Worm (Caenorhabditis elegans) whole organism, L4 larva: Measurements from ENCODE around the gene C25E10.11.

Experiments
- F26F4.8 ChIP-seq: fragments of 200-800 bp; sonication (Bioruptor generic); conservative IDR thresholded peaks from 2 replicates; pipeline ENCODE4 v1.3.6; 2022; ENCODE audit warnings: missing genetic modification characterization, missing compliant biosample characterization
- F44E2.7 ChIP-seq: fragments of 200-800 bp; sonication (Bioruptor generic); IDR thresholded peaks from 2 replicates; pipeline ENCODE4 v2.1.2; 2022; ENCODE audit warnings: missing genetic modification characterization, missing compliant biosample characterization
- R02D3.7 ChIP-seq: fragments of 150-350 bp; sonication (generic microtip); optimal IDR thresholded peaks from 3 replicates; lab custom pipeline; 2014; ENCODE audit warnings: missing biosample characterization, missing genetic modification characterization
- Y5F2A.4 ChIP-seq: fragments of 200-800 bp; sonication (Bioruptor generic); optimal IDR thresholded peaks from 2 replicates; lab custom pipeline; 2018; ENCODE audit warnings: mild to moderate bottlenecking, missing genetic modification characterization, missing compliant biosample characterization
- ZK337.2 ChIP-seq: fragments of 200-800 bp; sonication (Bioruptor generic); IDR thresholded peaks from 2 replicates; pipeline ENCODE4 v1.3.6; 2022; ENCODE audit warnings: missing genetic modification reagents, missing genetic modification characterization, missing compliant biosample characterization
- ZK546.5 ChIP-seq, 2 experiments: sonication (generic microtip); optimal IDR thresholded peaks; 2 replicates each; lab custom pipeline; 2017; ENCODE audit warnings: missing biosample characterization in 2 of 2, missing genetic modification characterization in 2 of 2
- aly-2 ChIP-seq: sonication (generic microtip); optimal IDR thresholded peaks from 2 replicates; lab custom pipeline; 2018; ENCODE audit warnings: missing biosample characterization, missing genetic modification characterization
- ama-1 ChIP-seq: fragments of 150-350 bp; optimal IDR thresholded peaks from 2 replicates; lab custom pipeline; 2014; ENCODE audit warnings: inconsistent platforms, mixed read lengths
- attf-4 ChIP-seq: sonication (generic microtip); optimal IDR thresholded peaks from 3 replicates; lab custom pipeline; 2017; ENCODE audit warnings: missing biosample characterization, missing genetic modification characterization
- ceh-20 ChIP-seq: fragments of 200-800 bp; sonication (Bioruptor generic); IDR thresholded peaks from 2 replicates; pipeline ENCODE4 v1.3.6; 2022; ENCODE audit warnings: missing genetic modification reagents, missing genetic modification characterization, missing compliant biosample characterization
- ceh-44 ChIP-seq: fragments of 200-800 bp; sonication (Bioruptor generic); IDR thresholded peaks from 2 replicates; pipeline ENCODE4 v1.3.6; 2022; ENCODE audit warnings: missing genetic modification reagents, missing genetic modification characterization, missing compliant biosample characterization
- ces-1 ChIP-seq: fragments of 150-350 bp; sonication (generic microtip); optimal IDR thresholded peaks from 4 replicates; lab custom pipeline; 2014; ENCODE audit warnings: missing biosample characterization, missing genetic modification reagents, missing genetic modification characterization
- daf-8 ChIP-seq: fragments of 200-800 bp; sonication (Bioruptor generic); IDR thresholded peaks from 2 replicates; pipeline ENCODE4 v1.3.6; 2022; ENCODE audit warnings: missing genetic modification characterization, missing compliant biosample characterization
- dve-1 ChIP-seq: sonication (generic microtip); optimal IDR thresholded peaks from 2 replicates; lab custom pipeline; 2017; ENCODE audit warnings: antibody characterized with exemption, mild to moderate bottlenecking, missing genetic modification characterization, missing compliant biosample characterization; ENCODE audit not compliant: insufficient read depth
- fkh-10 ChIP-seq: fragments of 150-350 bp; optimal IDR thresholded peaks from 2 replicates; lab custom pipeline; 2014; ENCODE audit warnings: missing biosample characterization, missing genetic modification reagents, missing genetic modification characterization
- gei-8 ChIP-seq: fragments of 200-800 bp; sonication (Bioruptor generic); optimal IDR thresholded peaks from 2 replicates; lab custom pipeline; 2018; ENCODE audit warnings: mild to moderate bottlenecking, missing genetic modification characterization, missing compliant biosample characterization
- hif-1 ChIP-seq, 2 experiments: sonication (generic microtip); optimal IDR thresholded peaks; 2 replicates each; lab custom pipeline; 2016 to 2017; ENCODE audit warnings: missing compliant biosample characterization in 2 of 2, missing genetic modification characterization in 2 of 2, missing genetic modification reagents in 2 of 2, missing genotype in 2 of 2, mild to moderate bottlenecking in 1 of 2
- hlh-11 ChIP-seq: fragments of 200-800 bp; sonication (Bioruptor generic); optimal IDR thresholded peaks from 2 replicates; lab custom pipeline; 2018; ENCODE audit warnings: mild to moderate bottlenecking, missing genetic modification characterization, missing compliant biosample characterization
- hlh-30 ChIP-seq: sonication (generic microtip); optimal IDR thresholded peaks from 2 replicates; lab custom pipeline; 2017; ENCODE audit warnings: antibody characterized with exemption, mild to moderate bottlenecking, missing genetic modification characterization, missing compliant biosample characterization; ENCODE audit not compliant: insufficient read depth
- hmg-1.1 ChIP-seq: fragments of 200-800 bp; sonication (Bioruptor generic); IDR thresholded peaks from 2 replicates; pipeline ENCODE4 v1.3.6; 2022; ENCODE audit warnings: missing genetic modification reagents, missing genetic modification characterization, missing compliant biosample characterization
- jun-1 ChIP-seq: fragments of 150-350 bp; optimal IDR thresholded peaks from 2 replicates; lab custom pipeline; 2014; ENCODE audit warnings: missing biosample characterization, missing genetic modification reagents, missing genetic modification characterization
- lin-13 ChIP-seq: fragments of 150-350 bp; optimal IDR thresholded peaks from 2 replicates; lab custom pipeline; 2014; ENCODE audit warnings: missing biosample characterization, missing genetic modification reagents, missing genetic modification characterization
- lin-15B ChIP-seq: fragments of 150-350 bp; sonication (generic microtip); optimal IDR thresholded peaks from 3 replicates; lab custom pipeline; 2014; ENCODE audit warnings: missing biosample characterization, missing genetic modification characterization
- lin-29 ChIP-seq: fragments of 200-800 bp; sonication (Bioruptor generic); IDR thresholded peaks from 2 replicates; pipeline ENCODE4 v1.3.6; 2022; ENCODE audit warnings: missing genetic modification reagents, missing genetic modification characterization, missing compliant biosample characterization
- lin-38 ChIP-seq: fragments of 200-800 bp; sonication (Bioruptor generic); IDR thresholded peaks from 2 replicates; pipeline ENCODE4 v1.3.6; 2022; ENCODE audit warnings: missing genetic modification reagents, missing genetic modification characterization, missing compliant biosample characterization
- lin-39 ChIP-seq: fragments of 150-350 bp; optimal IDR thresholded peaks from 2 replicates; lab custom pipeline; 2014; ENCODE audit warnings: missing biosample characterization, missing genetic modification reagents, missing genetic modification characterization
- madf-9 ChIP-seq: fragments of 200-800 bp; sonication (Bioruptor generic); conservative IDR thresholded peaks from 2 replicates; pipeline ENCODE4 v1.3.6; 2022; ENCODE audit warnings: missing genetic modification reagents, missing genetic modification characterization, missing compliant biosample characterization
- mep-1 ChIP-seq: fragments of 150-350 bp; sonication (generic microtip); optimal IDR thresholded peaks from 3 replicates; lab custom pipeline; 2014; ENCODE audit warnings: missing biosample characterization, missing genetic modification characterization
- mxl-3 ChIP-seq: fragments of 200-800 bp; sonication (Bioruptor generic); optimal IDR thresholded peaks from 2 replicates; lab custom pipeline; 2018; ENCODE audit warnings: mild to moderate bottlenecking, missing genetic modification characterization, missing compliant biosample characterization
- nhr-237 ChIP-seq: sonication (generic microtip); optimal IDR thresholded peaks from 2 replicates; lab custom pipeline; 2017; ENCODE audit warnings: missing biosample characterization, missing genetic modification characterization
- nhr-28 ChIP-seq: fragments of 150-350 bp; optimal IDR thresholded peaks from 2 replicates; lab custom pipeline; 2014; ENCODE audit warnings: missing biosample characterization, missing genetic modification characterization
- nhr-42 ChIP-seq: fragments of 200-800 bp; sonication (Bioruptor generic); IDR thresholded peaks from 2 replicates; pipeline ENCODE4 v1.3.6; 2022; ENCODE audit warnings: missing genetic modification characterization, missing compliant biosample characterization
- nhr-6 ChIP-seq: fragments of 150-350 bp; optimal IDR thresholded peaks from 2 replicates; lab custom pipeline; 2014; ENCODE audit warnings: missing biosample characterization, missing genetic modification characterization
- nhr-76 ChIP-seq: fragments of 150-350 bp; optimal IDR thresholded peaks from 2 replicates; lab custom pipeline; 2014; ENCODE audit warnings: missing biosample characterization, missing genetic modification characterization
- pha-4 ChIP-seq, 2 experiments: fragments of 150-350 bp in 1 of 2; fragments of 200-800 bp in 1 of 2; sonication (Bioruptor generic) in 1 of 2; IDR thresholded peaks in 1 of 2; optimal IDR thresholded peaks in 1 of 2; 2 replicates each; pipeline versions ENCODE4 v1.3.6 to Lab custom; 2014 to 2022; ENCODE audit warnings: missing genetic modification characterization in 2 of 2, missing genetic modification reagents in 2 of 2, missing biosample characterization in 1 of 2, missing compliant biosample characterization in 1 of 2
- pqm-1 ChIP-seq: sonication (generic microtip); optimal IDR thresholded peaks from 2 replicates; lab custom pipeline; 2017; ENCODE audit warnings: missing biosample characterization, missing genetic modification characterization
- saeg-2 ChIP-seq: fragments of 200-800 bp; sonication (Bioruptor generic); IDR thresholded peaks from 2 replicates; pipeline ENCODE4 v1.3.6; 2022; ENCODE audit warnings: missing genetic modification reagents, missing genetic modification characterization, missing compliant biosample characterization
- snpc-4 ChIP-seq: fragments of 150-350 bp; optimal IDR thresholded peaks from 2 replicates; lab custom pipeline; 2014; ENCODE audit warnings: missing biosample characterization, missing genetic modification characterization
- unc-130 ChIP-seq: sonication (generic microtip); optimal IDR thresholded peaks from 2 replicates; lab custom pipeline; 2016; ENCODE audit warnings: missing genetic modification reagents, missing genetic modification characterization, missing compliant biosample characterization
- unc-62 ChIP-seq, 3 experiments: fragments of 150-350 bp in 1 of 3; sonication (generic microtip); optimal IDR thresholded peaks in 2 of 3; peaks in 1 of 3; 1 replicate in 1 of 3; 2 replicates in 2 of 3; lab custom pipeline; 2014 to 2017; ENCODE audit warnings: missing biosample characterization in 3 of 3, missing genetic modification characterization in 3 of 3, missing genetic modification reagents in 3 of 3, missing genotype in 1 of 3
- vab-7 ChIP-seq: fragments of 200-800 bp; sonication (Bioruptor generic); IDR thresholded peaks from 2 replicates; pipeline ENCODE4 v1.3.6; 2022; ENCODE audit warnings: missing genetic modification reagents, missing genetic modification characterization, missing compliant biosample characterization
- zag-1 ChIP-seq: fragments of 150-350 bp; optimal IDR thresholded peaks from 2 replicates; lab custom pipeline; 2014; ENCODE audit warnings: missing biosample characterization, missing genetic modification characterization
- zfp-3 ChIP-seq: fragments of 200-800 bp; sonication (Bioruptor generic); conservative IDR thresholded peaks from 2 replicates; pipeline ENCODE4 v1.3.6; 2022; ENCODE audit warnings: missing genetic modification reagents, missing genetic modification characterization, missing compliant biosample characterization
- zip-2 ChIP-seq: fragments of 150-350 bp; optimal IDR thresholded peaks from 2 replicates; lab custom pipeline; 2014; ENCODE audit warnings: missing biosample characterization, missing genetic modification characterization
- ztf-11 ChIP-seq: fragments of 150-350 bp; optimal IDR thresholded peaks from 2 replicates; lab custom pipeline; 2014; ENCODE audit warnings: missing biosample characterization, missing genetic modification characterization
- ztf-7 ChIP-seq: fragments of 150-350 bp; optimal IDR thresholded peaks from 2 replicates; lab custom pipeline; 2014; ENCODE audit warnings: missing biosample characterization, missing genetic modification characterization

Gene C25E10.11

DNA sequence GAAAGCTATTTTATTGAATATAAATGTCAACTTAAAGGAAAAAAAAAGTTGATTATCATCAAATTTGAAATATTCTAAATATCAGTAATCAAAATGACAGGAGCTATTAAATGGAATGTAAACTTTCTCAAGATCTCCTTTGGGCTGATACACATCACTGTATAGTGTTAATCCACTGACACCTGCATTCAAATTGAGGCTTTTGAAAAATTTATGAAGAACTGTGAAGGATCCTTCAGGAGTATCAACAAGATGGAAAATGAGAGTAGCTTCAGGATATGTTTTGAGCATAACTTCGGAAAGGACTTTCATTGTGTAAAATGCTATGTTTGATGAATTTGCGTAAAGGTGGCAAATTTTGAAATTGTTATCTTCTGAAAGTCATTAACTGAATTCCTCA lies 38.7 kb upstream of the C25E10.11 start (continued):
- TF ChIP-seq ceh-44: no peak
- TF ChIP-seq ztf-11 (tag; lab: Kevin White, UChicago): no peak
- TF ChIP-seq saeg-2: no peak
- TF ChIP-seq fkh-10 (GFP tag; lab: Kevin White, UChicago): no peak

DNA sequence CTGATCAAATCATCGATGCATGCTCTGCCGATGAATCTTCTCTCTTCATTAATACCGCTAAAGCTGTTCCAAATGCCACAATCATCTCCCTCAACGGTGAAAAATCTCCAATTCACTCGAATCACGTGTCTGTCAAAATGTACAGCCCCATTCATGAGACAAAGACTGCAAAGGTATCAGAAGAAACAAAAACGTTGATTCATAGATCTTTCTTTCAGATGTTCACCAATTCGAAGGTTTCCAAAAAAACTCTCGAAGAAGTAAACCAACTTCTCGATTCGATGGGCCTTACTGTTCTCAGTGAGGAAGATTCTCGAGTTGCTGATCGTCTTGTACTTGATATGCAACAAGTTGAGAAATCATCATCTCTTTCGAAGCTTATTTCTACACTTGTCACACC lies 38.1 kb upstream of the C25E10.11 start:
- TF ChIP-seq mxl-3 (peak; percentile 7), ceh-44 (no peak), ama-1 (lab: Kevin White, UChicago) (peak; percentile 27), dve-1 (tag; lab: Kevin White, UChicago) (no peak), hlh-30 (tag; lab: Kevin White, UChicago) (peak; percentile 52)

DNA sequence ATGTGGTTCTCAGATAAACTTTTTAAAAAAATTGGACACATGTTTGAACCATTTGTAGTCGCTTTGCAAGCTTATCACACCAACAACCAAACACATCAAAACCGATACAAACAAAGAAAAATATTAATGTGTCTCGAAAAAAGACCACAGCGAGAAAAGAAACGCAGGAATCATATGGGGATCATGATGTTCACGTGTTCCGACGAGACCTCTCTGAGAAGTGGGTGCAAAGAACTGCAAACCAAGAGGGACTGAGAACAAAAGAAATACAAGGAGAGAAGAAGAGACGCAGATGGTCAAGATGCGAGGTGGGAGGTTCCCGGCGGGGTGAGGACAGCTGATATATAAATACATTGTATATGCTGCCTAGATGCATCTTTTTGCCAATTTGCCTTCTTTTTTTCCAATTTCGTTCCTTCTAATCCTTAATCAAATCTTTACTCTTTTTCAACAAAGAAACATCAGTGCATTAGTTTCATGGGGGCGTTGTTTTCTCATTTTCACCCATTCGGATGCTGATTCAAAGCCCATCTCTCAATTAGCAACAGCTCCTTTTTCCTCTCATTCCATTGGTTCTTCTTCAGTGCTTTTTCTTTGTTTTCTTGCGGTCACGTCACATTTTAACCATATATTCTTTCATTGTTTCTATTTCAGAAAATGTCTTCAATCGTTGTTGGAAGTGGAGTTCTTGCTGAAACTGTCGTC lies 37.2 kb upstream of the C25E10.11 start, which contains the start of gene F21C10.10:
Gene F21C10.10 (plus strand): TSS at position 655 of the 705 bp plus-strand sequence.
- peak; percentile 50 for TF ChIP-seq lin-13 (GFP tag; lab: Kevin White, UChicago)
- TF ChIP-seq ztf-7: peak; percentile 63
- TF ChIP-seq zip-2 (tag; lab: Kevin White, UChicago): peak; percentile 31
- TF ChIP-seq nhr-76 (tag; lab: Kevin White, UChicago): peak; percentile 87
- no peak for TF ChIP-seq ztf-11 (tag; lab: Kevin White, UChicago)
- TF ChIP-seq ama-1 (lab: Kevin White, UChicago): no peak
- TF ChIP-seq hmg-1.1 (GFP tag; lab: Robert Waterston, UW): peak; percentile 63
- TF ChIP-seq nhr-42 (GFP tag; lab: Robert Waterston, UW): no peak; the same call in 1 of the 2 replicates
- no peak for TF ChIP-seq F44E2.7 (GFP tag; lab: Robert Waterston, UW)
- TF ChIP-seq nhr-28 (tag; lab: Kevin White, UChicago): peak; percentile 98
- TF ChIP-seq zag-1 (tag; lab: Kevin White, UChicago): no peak
- peak; percentile 50 for TF ChIP-seq nhr-6
- peak; percentile 59 for TF ChIP-seq jun-1 (tag; lab: Kevin White, UChicago)
- TF ChIP-seq lin-29 (GFP tag; lab: Robert Waterston, UW): 0 out of 2 replicates have a peak, but pooled peaks have one; percentile 55
- TF ChIP-seq lin-39 (tag; lab: Kevin White, UChicago): no peak
- TF ChIP-seq hlh-11: peak; percentile 99
- no peak for TF ChIP-seq R02D3.7 (tag; lab: Kevin White, UChicago)
- no peak for TF ChIP-seq unc-130 (GFP tag; lab: Kevin White, UChicago)
- peak; percentile 76 for TF ChIP-seq pha-4 (GFP tag; IDR thresholded peaks at IDR 0.05; lab: Robert Waterston, UW)
- TF ChIP-seq pha-4 (tag; optimal IDR thresholded peaks at IDR 0.05; lab: Kevin White, UChicago): peak; percentile 60
- peak; percentile 46; the same call in 1 of the 2 replicates for TF ChIP-seq madf-9 (GFP tag; lab: Robert Waterston, UW)
- TF ChIP-seq mxl-3: peak; percentile 93
- TF ChIP-seq attf-4 (tag; lab: Kevin White, UChicago): no peak
- TF ChIP-seq zfp-3 (GFP tag; lab: Robert Waterston, UW): peak; percentile 40; the same call in 1 of the 2 replicates
- TF ChIP-seq aly-2: no peak
- peak in 1 of 2 experiments; percentile 98 for TF ChIP-seq unc-62 (GFP tag; optimal IDR thresholded peaks at IDR 0.05 in 1 of 2; lab: Kevin White, UChicago)
- no peak for TF ChIP-seq unc-62 (tag; optimal IDR thresholded peaks at IDR 0.05; lab: Kevin White, UChicago)
- TF ChIP-seq daf-8 (GFP tag; lab: Robert Waterston, UW): no peak
- TF ChIP-seq ceh-20 (GFP tag; lab: Robert Waterston, UW): peak; percentile 92
- peak; percentile 91 for TF ChIP-seq mep-1 (tag; lab: Kevin White, UChicago)
- TF ChIP-seq ces-1 (GFP tag; lab: Kevin White, UChicago): no peak
- no peak for TF ChIP-seq Y5F2A.4
- no peak for TF ChIP-seq ZK546.5 (tag; optimal IDR thresholded peaks at IDR 0.05; lab: Kevin White, UChicago)
- no peak for TF ChIP-seq lin-15B
- peak; percentile 14 for TF ChIP-seq pqm-1 (tag; lab: Kevin White, UChicago)
- TF ChIP-seq hif-1 (tag; optimal IDR thresholded peaks at IDR 0.05; lab: Kevin White, UChicago): peak; percentile 41 to 73
- TF ChIP-seq snpc-4 (tag; lab: Kevin White, UChicago): no peak
- TF ChIP-seq ZK337.2: no peak
- no peak for TF ChIP-seq nhr-237 (tag; lab: Kevin White, UChicago)
- TF ChIP-seq F26F4.8: no peak
- TF ChIP-seq lin-38: peak; percentile 45
- TF ChIP-seq vab-7 (GFP tag; lab: Robert Waterston, UW): no peak
- TF ChIP-seq gei-8: peak; percentile 98
